Fruit fly (Drosophila melanogaster) whole organism, adult: ENCODE data around the gene CG3342.

Experiments used
- CG7101 ChIP-seq: fragments of 200-800 bp; sonication (Bioruptor generic); optimal IDR thresholded peaks from 2 replicates; lab custom pipeline; 2018; ENCODE audit warnings: missing biosample characterization, mild to moderate bottlenecking, missing genetic modification characterization, moderate library complexity
- Crg-1 ChIP-seq: fragments of 200-800 bp; sonication (Bioruptor generic); optimal IDR thresholded peaks from 2 replicates; lab custom pipeline; 2016; ENCODE audit warnings: missing biosample characterization, missing genetic modification characterization
- Mnt ChIP-seq: fragments of 200-800 bp; sonication (Bioruptor generic); optimal IDR thresholded peaks from 2 replicates; lab custom pipeline; 2016; ENCODE audit warnings: missing biosample characterization, mild to moderate bottlenecking, missing genetic modification characterization
- bab1 ChIP-seq: fragments of 200-800 bp; sonication (Bioruptor generic); optimal IDR thresholded peaks from 3 replicates; lab custom pipeline; 2019; ENCODE audit warnings: missing biosample characterization, mild to moderate bottlenecking, missing genetic modification characterization, moderate library complexity
- kay ChIP-seq: fragments of 200-800 bp; sonication (Bioruptor generic); peaks from one replicate; lab custom pipeline; 2016; ENCODE audit warnings: missing biosample characterization, missing genetic modification characterization, borderline replicate concordance

dm6 chrX:6551464-6551863, 23.8 kb upstream of the CG3342 start:
- TF ChIP-seq Crg-1 (GFP tag; lab: Kevin White, UChicago) (no peak), Mnt (no peak), CG7101 (tag; lab: Kevin White, UChicago) (no peak), bab1 (GFP tag; lab: Kevin White, UChicago) (no peak), kay (GFP tag; lab: Kevin White, UChicago) (no peak)
